Fruit fly (Drosophila melanogaster): Measurements from ENCODE around the gene RapGAP1.

DNA sequence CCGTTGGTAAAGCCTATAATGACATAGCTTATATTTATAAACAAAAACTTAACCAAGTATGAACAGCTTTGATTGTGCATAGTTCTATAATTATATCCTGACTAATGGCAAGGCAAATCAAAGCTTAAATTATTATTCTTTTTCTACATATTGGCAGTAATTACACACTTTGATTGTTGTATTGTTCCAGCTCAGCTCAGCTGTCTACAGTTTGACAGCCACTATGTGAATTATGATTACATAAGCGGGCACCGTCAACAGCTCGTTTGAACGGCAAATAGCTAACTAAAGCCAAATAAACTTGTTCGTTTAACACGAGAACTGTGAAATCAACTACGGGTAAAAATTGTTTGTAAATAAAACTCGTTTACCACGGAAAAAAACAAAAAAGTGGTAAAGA, 57.2 kb downstream of the RapGAP1 start:
- no peak for TF ChIP-seq psq (optimal IDR thresholded peaks at IDR 0.05)
- no peak for TF ChIP-seq Dll (optimal IDR thresholded peaks at IDR 0.05)
- no peak for TF ChIP-seq EcR (GFP tag; optimal IDR thresholded peaks at IDR 0.05)
- TF ChIP-seq usp (GFP tag; optimal IDR thresholded peaks at IDR 0.05), result no peak
- no peak for TF ChIP-seq CG8478 (optimal IDR thresholded peaks at IDR 0.05)

Data from whole organism.